Worm (Caenorhabditis elegans) whole organism, L4 larva: Measurements from ENCODE around the gene C25F6.8.
A peak's percentile ranks its signal among the peaks of the same experiment; 100 is the strongest.

Experiments
- F10B5.3 ChIP-seq: sonication (generic microtip); optimal IDR thresholded peaks from 2 replicates; lab custom pipeline; 2016; ENCODE audit warnings: mild to moderate bottlenecking, missing genetic modification characterization, missing compliant biosample characterization
- F26F4.8 ChIP-seq: fragments of 200-800 bp; sonication (Bioruptor generic); conservative IDR thresholded peaks from 2 replicates; pipeline ENCODE4 v1.3.6; 2022; ENCODE audit warnings: missing genetic modification characterization, missing compliant biosample characterization
- Y105C5A.15 ChIP-seq: fragments of 200-800 bp; sonication (Bioruptor generic); IDR thresholded peaks from 2 replicates; pipeline ENCODE4 v1.3.6; 2022; ENCODE audit warnings: missing genetic modification characterization, missing compliant biosample characterization
- Y48G9A.11 ChIP-seq: fragments of 200-800 bp; sonication (Bioruptor generic); IDR thresholded peaks from 2 replicates; pipeline ENCODE4 v1.3.6; 2022; ENCODE audit warnings: missing genetic modification reagents, missing genetic modification characterization, missing compliant biosample characterization
- ZK337.2 ChIP-seq: fragments of 200-800 bp; sonication (Bioruptor generic); IDR thresholded peaks from 2 replicates; pipeline ENCODE4 v1.3.6; 2022; ENCODE audit warnings: missing genetic modification reagents, missing genetic modification characterization, missing compliant biosample characterization
- ZK546.5 ChIP-seq, 2 experiments: sonication (generic microtip); optimal IDR thresholded peaks; 2 replicates each; lab custom pipeline; 2017; ENCODE audit warnings: missing biosample characterization in 2 of 2, missing genetic modification characterization in 2 of 2
- aha-1 ChIP-seq: fragments of 150-350 bp; peaks from one replicate; lab custom pipeline; 2014; ENCODE audit warnings: missing biosample characterization, missing genetic modification characterization
- aly-2 ChIP-seq: sonication (generic microtip); optimal IDR thresholded peaks from 2 replicates; lab custom pipeline; 2018; ENCODE audit warnings: missing biosample characterization, missing genetic modification characterization
- ama-1 ChIP-seq: fragments of 150-350 bp; optimal IDR thresholded peaks from 2 replicates; lab custom pipeline; 2014; ENCODE audit warnings: inconsistent platforms, mixed read lengths
- ceh-32 ChIP-seq: sonication (generic microtip); optimal IDR thresholded peaks from 2 replicates; lab custom pipeline; 2016; ENCODE audit warnings: mild to moderate bottlenecking, missing genetic modification characterization, missing compliant biosample characterization; ENCODE audit not compliant: poor library complexity
- ceh-44 ChIP-seq: fragments of 200-800 bp; sonication (Bioruptor generic); IDR thresholded peaks from 2 replicates; pipeline ENCODE4 v1.3.6; 2022; ENCODE audit warnings: missing genetic modification reagents, missing genetic modification characterization, missing compliant biosample characterization
- ctbp-1 ChIP-seq: fragments of 200-800 bp; sonication (Bioruptor generic); IDR thresholded peaks from 2 replicates; pipeline ENCODE4 v1.3.6; 2022; ENCODE audit warnings: missing genetic modification reagents, missing genetic modification characterization, missing compliant biosample characterization
- daf-16 ChIP-seq, 3 experiments: sonication (generic microtip); optimal IDR thresholded peaks; 2 replicates each; lab custom pipeline; 2016 to 2017; ENCODE audit warnings: missing genetic modification characterization in 3 of 3, missing genetic modification reagents in 3 of 3, mild to moderate bottlenecking in 2 of 3, missing compliant biosample characterization in 2 of 3, missing biosample characterization in 1 of 3, moderate library complexity in 1 of 3
- dmd-6 ChIP-seq: fragments of 200-800 bp; sonication (Bioruptor generic); IDR thresholded peaks from 2 replicates; pipeline ENCODE4 v1.3.6; 2022; ENCODE audit warnings: missing genetic modification reagents, missing genetic modification characterization, missing compliant biosample characterization
- duxl-1 ChIP-seq: sonication (generic microtip); optimal IDR thresholded peaks from 2 replicates; lab custom pipeline; 2016; ENCODE audit warnings: mild to moderate bottlenecking, missing genetic modification characterization, moderate library complexity, missing compliant biosample characterization; ENCODE audit not compliant: poor library complexity
- dve-1 ChIP-seq: sonication (generic microtip); optimal IDR thresholded peaks from 2 replicates; lab custom pipeline; 2017; ENCODE audit warnings: antibody characterized with exemption, mild to moderate bottlenecking, missing genetic modification characterization, missing compliant biosample characterization; ENCODE audit not compliant: insufficient read depth
- egl-27 ChIP-seq: sonication (generic microtip); optimal IDR thresholded peaks from 3 replicates; lab custom pipeline; 2017; ENCODE audit warnings: missing biosample characterization, missing genetic modification reagents, missing genetic modification characterization
- egl-43 ChIP-seq: fragments of 200-800 bp; sonication (Bioruptor generic); IDR thresholded peaks from 2 replicates; pipeline ENCODE4 v1.3.6; 2022; ENCODE audit warnings: missing genetic modification reagents, missing genetic modification characterization, missing compliant biosample characterization
- fkh-10 ChIP-seq: fragments of 150-350 bp; optimal IDR thresholded peaks from 2 replicates; lab custom pipeline; 2014; ENCODE audit warnings: missing biosample characterization, missing genetic modification reagents, missing genetic modification characterization
- fos-1 ChIP-seq: fragments of 150-350 bp; optimal IDR thresholded peaks from 2 replicates; lab custom pipeline; 2014; ENCODE audit warnings: missing biosample characterization, missing genetic modification characterization
- hlh-11 ChIP-seq: fragments of 200-800 bp; sonication (Bioruptor generic); optimal IDR thresholded peaks from 2 replicates; lab custom pipeline; 2018; ENCODE audit warnings: mild to moderate bottlenecking, missing genetic modification characterization, missing compliant biosample characterization
- jun-1 ChIP-seq: fragments of 150-350 bp; optimal IDR thresholded peaks from 2 replicates; lab custom pipeline; 2014; ENCODE audit warnings: missing biosample characterization, missing genetic modification reagents, missing genetic modification characterization
- lim-7 ChIP-seq: fragments of 200-800 bp; sonication (Bioruptor generic); IDR thresholded peaks from 2 replicates; pipeline ENCODE4 v1.3.6; 2022; ENCODE audit warnings: missing genetic modification characterization, missing compliant biosample characterization
- lin-13 ChIP-seq: fragments of 150-350 bp; optimal IDR thresholded peaks from 2 replicates; lab custom pipeline; 2014; ENCODE audit warnings: missing biosample characterization, missing genetic modification reagents, missing genetic modification characterization
- lin-38 ChIP-seq: fragments of 200-800 bp; sonication (Bioruptor generic); IDR thresholded peaks from 2 replicates; pipeline ENCODE4 v1.3.6; 2022; ENCODE audit warnings: missing genetic modification reagents, missing genetic modification characterization, missing compliant biosample characterization
- lin-39 ChIP-seq: fragments of 150-350 bp; optimal IDR thresholded peaks from 2 replicates; lab custom pipeline; 2014; ENCODE audit warnings: missing biosample characterization, missing genetic modification reagents, missing genetic modification characterization
- lsy-2 ChIP-seq, 2 experiments: fragments of 150-350 bp in 1 of 2; sonication (generic microtip) in 1 of 2; optimal IDR thresholded peaks; 2 replicates each; lab custom pipeline; 2014 to 2017; ENCODE audit warnings: missing biosample characterization in 2 of 2, missing genetic modification characterization in 2 of 2
- madf-5 ChIP-seq, 2 experiments: fragments of 200-800 bp; sonication (Bioruptor generic); IDR thresholded peaks; 2 replicates each; pipeline ENCODE4 v1.3.6; 2022; ENCODE audit warnings: missing compliant biosample characterization in 2 of 2, missing genetic modification characterization in 2 of 2
- madf-9 ChIP-seq: fragments of 200-800 bp; sonication (Bioruptor generic); conservative IDR thresholded peaks from 2 replicates; pipeline ENCODE4 v1.3.6; 2022; ENCODE audit warnings: missing genetic modification reagents, missing genetic modification characterization, missing compliant biosample characterization
- mdt-29 ChIP-seq: fragments of 200-800 bp; sonication (Bioruptor generic); IDR thresholded peaks from 2 replicates; pipeline ENCODE4 v1.3.6; 2022; ENCODE audit warnings: missing genetic modification reagents, missing genetic modification characterization, missing compliant biosample characterization
- mxl-2 ChIP-seq: fragments of 200-800 bp; sonication (Bioruptor generic); conservative IDR thresholded peaks from 2 replicates; pipeline ENCODE4 v1.3.6; 2022; ENCODE audit warnings: missing genetic modification reagents, missing genetic modification characterization, missing compliant biosample characterization
- mxl-3 ChIP-seq: fragments of 200-800 bp; sonication (Bioruptor generic); optimal IDR thresholded peaks from 2 replicates; lab custom pipeline; 2018; ENCODE audit warnings: mild to moderate bottlenecking, missing genetic modification characterization, missing compliant biosample characterization
- nhr-10 ChIP-seq: fragments of 150-350 bp; optimal IDR thresholded peaks from 2 replicates; lab custom pipeline; 2014; ENCODE audit warnings: missing biosample characterization, missing genetic modification characterization
- nhr-237 ChIP-seq: sonication (generic microtip); optimal IDR thresholded peaks from 2 replicates; lab custom pipeline; 2017; ENCODE audit warnings: missing biosample characterization, missing genetic modification characterization
- nhr-28 ChIP-seq: fragments of 150-350 bp; optimal IDR thresholded peaks from 2 replicates; lab custom pipeline; 2014; ENCODE audit warnings: missing biosample characterization, missing genetic modification characterization
- nhr-48 ChIP-seq: sonication (generic microtip); optimal IDR thresholded peaks from 2 replicates; lab custom pipeline; 2016; ENCODE audit warnings: mild to moderate bottlenecking, missing genetic modification characterization, missing compliant biosample characterization
- nhr-77 ChIP-seq: fragments of 150-350 bp; optimal IDR thresholded peaks from 2 replicates; lab custom pipeline; 2014; ENCODE audit warnings: missing biosample characterization, missing genetic modification characterization
- pha-4 ChIP-seq, 2 experiments: fragments of 150-350 bp in 1 of 2; fragments of 200-800 bp in 1 of 2; sonication (Bioruptor generic) in 1 of 2; IDR thresholded peaks in 1 of 2; optimal IDR thresholded peaks in 1 of 2; 2 replicates each; pipeline versions ENCODE4 v1.3.6 to Lab custom; 2014 to 2022; ENCODE audit warnings: missing genetic modification characterization in 2 of 2, missing genetic modification reagents in 2 of 2, missing biosample characterization in 1 of 2, missing compliant biosample characterization in 1 of 2
- php-3 ChIP-seq: fragments of 200-800 bp; sonication (Bioruptor generic); IDR thresholded peaks from 2 replicates; pipeline ENCODE4 v1.3.6; 2022; ENCODE audit warnings: missing genetic modification reagents, missing genetic modification characterization, missing compliant biosample characterization
- pqm-1 ChIP-seq: sonication (generic microtip); optimal IDR thresholded peaks from 2 replicates; lab custom pipeline; 2017; ENCODE audit warnings: missing biosample characterization, missing genetic modification characterization
- snpc-1.2 ChIP-seq: fragments of 200-800 bp; sonication (Bioruptor generic); IDR thresholded peaks from 2 replicates; pipeline ENCODE4 v1.3.6; 2022; ENCODE audit warnings: missing genetic modification reagents, missing genetic modification characterization, missing compliant biosample characterization
- snpc-4 ChIP-seq: fragments of 150-350 bp; optimal IDR thresholded peaks from 2 replicates; lab custom pipeline; 2014; ENCODE audit warnings: missing biosample characterization, missing genetic modification characterization
- spr-1 ChIP-seq: sonication (generic microtip); optimal IDR thresholded peaks from 2 replicates; lab custom pipeline; 2016; ENCODE audit warnings: mild to moderate bottlenecking, missing genetic modification characterization, missing compliant biosample characterization
- tag-97 ChIP-seq: fragments of 200-800 bp; sonication (Bioruptor generic); IDR thresholded peaks from 2 replicates; pipeline ENCODE4 v1.3.6; 2022; ENCODE audit warnings: missing genetic modification characterization, missing compliant biosample characterization
- zag-1 ChIP-seq: fragments of 150-350 bp; optimal IDR thresholded peaks from 2 replicates; lab custom pipeline; 2014; ENCODE audit warnings: missing biosample characterization, missing genetic modification characterization
- zfp-2 ChIP-seq: sonication (generic microtip); optimal IDR thresholded peaks from 2 replicates; lab custom pipeline; 2016; ENCODE audit warnings: mild to moderate bottlenecking, missing genetic modification characterization, missing compliant biosample characterization
- zfp-3 ChIP-seq: fragments of 200-800 bp; sonication (Bioruptor generic); conservative IDR thresholded peaks from 2 replicates; pipeline ENCODE4 v1.3.6; 2022; ENCODE audit warnings: missing genetic modification reagents, missing genetic modification characterization, missing compliant biosample characterization
- zip-2 ChIP-seq: fragments of 150-350 bp; optimal IDR thresholded peaks from 2 replicates; lab custom pipeline; 2014; ENCODE audit warnings: missing biosample characterization, missing genetic modification characterization
- ztf-11 ChIP-seq: fragments of 150-350 bp; optimal IDR thresholded peaks from 2 replicates; lab custom pipeline; 2014; ENCODE audit warnings: missing biosample characterization, missing genetic modification characterization

Gene C25F6.8

DNA sequence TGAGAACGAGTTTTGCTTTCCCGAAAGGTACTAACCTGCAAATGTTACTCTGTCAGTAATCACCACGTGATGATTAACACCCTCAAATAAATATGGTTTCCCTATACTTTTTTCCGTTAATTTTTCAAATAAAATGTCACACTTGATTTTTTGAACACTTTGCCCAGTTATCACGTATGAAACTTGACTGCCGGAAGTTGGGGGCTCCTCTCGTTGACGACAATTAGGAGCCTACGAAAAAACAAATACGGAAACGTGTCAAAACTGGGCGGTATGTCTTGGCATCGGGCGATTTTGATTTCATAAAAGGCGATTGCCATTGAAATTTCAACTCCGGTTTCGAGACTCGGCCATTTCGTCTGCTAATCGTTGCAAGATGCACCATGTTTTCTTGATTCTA is at the start of gene C25F6.8:
C25F6.8 (plus strand) TSS at position 301 of the 400 bp plus-strand sequence.
- TF ChIP-seq nhr-48 (tag; lab: Kevin White, UChicago) (no peak), aha-1 (tag; lab: Kevin White, UChicago) (no peak), nhr-77 (tag; lab: Kevin White, UChicago) (no peak), ztf-11 (tag; lab: Kevin White, UChicago) (no peak), lin-38 (no peak), tag-97 (GFP tag; lab: Robert Waterston, UW) (no peak), madf-5 (GFP tag; IDR thresholded peaks at IDR 0.05; lab: Robert Waterston, UW) (no peak), duxl-1 (tag; lab: Kevin White, UChicago) (no peak), spr-1 (no peak), lim-7 (no peak), nhr-237 (tag; lab: Kevin White, UChicago) (no peak), F10B5.3 (tag; lab: Kevin White, UChicago) (no peak), mdt-29 (GFP tag; lab: Robert Waterston, UW) (no peak), ama-1 (no peak)
- TF ChIP-seq, all 104 proteins: peak for 0

DNA sequence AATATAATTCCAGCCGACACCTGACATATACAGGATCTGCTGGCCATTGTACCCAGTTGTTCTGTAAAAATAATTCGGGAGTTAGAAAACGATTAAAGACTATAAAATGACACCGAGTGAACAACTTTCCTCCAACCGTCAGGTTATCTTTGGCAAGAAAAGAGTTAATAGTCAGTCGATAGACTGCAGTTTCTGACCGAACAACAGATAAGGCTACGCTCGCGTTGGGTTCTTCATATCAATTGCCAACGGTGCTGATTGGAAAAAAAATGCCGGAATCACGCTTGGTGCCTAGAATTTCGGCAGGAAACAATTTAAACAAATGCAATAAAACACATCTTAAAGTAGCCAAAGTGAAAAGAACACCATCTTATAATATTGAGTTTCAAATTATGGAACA is 47.5 kb upstream of the C25F6.8 start, which contains the start of gene scav-1:
scav-1 (minus strand) TSS at position 61 of the 400 bp plus-strand sequence.
- TF ChIP-seq dve-1 (tag; lab: Kevin White, UChicago) (peak; percentile 32), egl-27 (tag; lab: Kevin White, UChicago) (no peak), nhr-10 (tag; lab: Kevin White, UChicago) (no peak), lin-38 (no peak), mxl-2 (GFP tag; lab: Robert Waterston, UW) (no peak), egl-43 (GFP tag; lab: Robert Waterston, UW) (no peak), pqm-1 (tag; lab: Kevin White, UChicago) (peak; percentile 97), nhr-77 (tag; lab: Kevin White, UChicago) (peak; percentile 69), lin-39 (tag; lab: Kevin White, UChicago) (no peak), hlh-11 (tag; lab: Kevin White, UChicago) (peak; percentile 71), php-3 (GFP tag; lab: Robert Waterston, UW) (0 out of 2 replicates have a peak, but pooled peaks have one; percentile 41), F26F4.8 (GFP tag; lab: Robert Waterston, UW) (no peak), ctbp-1 (no peak), daf-16 (GFP tag; optimal IDR thresholded peaks at IDR 0.05; lab: Kevin White, UChicago) (no peak), daf-16 (tag; optimal IDR thresholded peaks at IDR 0.05; lab: Kevin White, UChicago) (peak; percentile 81), zag-1 (tag; lab: Kevin White, UChicago) (no peak), ceh-32 (no peak), fos-1 (tag; lab: Kevin White, UChicago) (no peak), zip-2 (tag; lab: Kevin White, UChicago) (no peak), tag-97 (GFP tag; lab: Robert Waterston, UW) (no peak), zfp-2 (tag; lab: Kevin White, UChicago) (no peak), pha-4 (GFP tag; IDR thresholded peaks at IDR 0.05; lab: Robert Waterston, UW) (no peak), pha-4 (tag; optimal IDR thresholded peaks at IDR 0.05; lab: Kevin White, UChicago) (no peak), ceh-44 (GFP tag; lab: Robert Waterston, UW) (no peak), fkh-10 (GFP tag; lab: Kevin White, UChicago) (no peak), jun-1 (tag; lab: Kevin White, UChicago) (no peak), lsy-2 (tag; optimal IDR thresholded peaks at IDR 0.05; lab: Kevin White, UChicago) (no peak), nhr-237 (tag; lab: Kevin White, UChicago) (no peak), spr-1 (no peak), Y48G9A.11 (GFP tag; lab: Robert Waterston, UW) (no peak), madf-9 (GFP tag; lab: Robert Waterston, UW) (no peak), zfp-3 (GFP tag; lab: Robert Waterston, UW) (no peak), mxl-3 (GFP tag; lab: Kevin White, UChicago) (peak; percentile 25), snpc-4 (tag; lab: Kevin White, UChicago) (no peak), lin-13 (GFP tag; lab: Kevin White, UChicago) (no peak), nhr-28 (tag; lab: Kevin White, UChicago) (peak; percentile 89), aha-1 (tag; lab: Kevin White, UChicago) (no peak), ZK337.2 (no peak), madf-5 (GFP tag; IDR thresholded peaks at IDR 0.05; lab: Robert Waterston, UW) (no peak), aly-2 (no peak), ZK546.5 (tag; optimal IDR thresholded peaks at IDR 0.05; lab: Kevin White, UChicago) (no peak), snpc-1.2 (GFP tag; lab: Robert Waterston, UW) (no peak), dmd-6 (peak; percentile 82), Y105C5A.15 (GFP tag; lab: Robert Waterston, UW) (no peak)
